Fruit fly (Drosophila melanogaster): ENCODE results near the gene Pig1.

DNA sequence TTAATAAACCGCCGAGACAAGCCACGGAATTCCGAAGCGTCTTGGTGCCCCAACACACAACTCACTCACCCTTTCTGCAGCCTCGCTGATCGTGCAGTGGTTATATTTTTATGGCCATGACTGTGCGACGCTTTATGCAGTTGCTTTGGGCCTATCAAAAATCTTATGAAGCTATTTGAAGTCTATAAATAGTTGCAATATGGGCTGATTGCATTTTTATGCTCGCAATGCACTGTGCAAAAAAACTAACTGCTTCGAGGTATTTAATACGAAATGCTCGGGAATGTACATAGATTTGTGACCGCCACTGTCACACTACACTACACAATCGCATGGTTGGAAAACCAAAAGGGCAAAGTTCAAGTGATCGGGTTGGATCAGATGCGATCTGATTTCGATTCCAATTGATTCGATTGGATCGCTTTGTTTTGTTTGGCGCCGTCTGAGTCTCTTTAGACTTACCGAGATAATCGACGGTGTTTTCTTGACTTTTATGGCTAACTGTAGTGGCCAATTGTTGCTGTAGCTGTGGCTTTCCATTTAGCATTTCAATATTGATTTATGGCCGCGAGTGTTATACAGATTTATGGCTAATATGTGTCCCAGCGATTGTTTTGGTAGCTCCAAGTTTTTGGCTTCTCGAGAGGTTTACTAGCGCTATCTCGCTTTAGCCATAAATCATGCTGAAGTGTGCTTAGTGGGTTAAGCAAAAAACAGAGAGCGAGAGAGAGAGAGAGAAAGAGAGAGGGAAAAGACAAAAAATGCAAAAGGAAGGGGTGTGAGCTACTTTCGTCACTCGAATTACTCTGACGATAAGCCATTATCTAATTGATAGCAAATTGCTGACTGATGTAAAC, 48.6 kb upstream of the Pig1 start:
- TF ChIP-seq CG33017 (tag; optimal IDR thresholded peaks at IDR 0.05), result no peak
- TF ChIP-seq CG12768 (GFP tag; optimal IDR thresholded peaks at IDR 0.05), result no peak
